Worm (Caenorhabditis elegans): ENCODE results near the gene Y39B6A.10.
"Not testable (repeated sequence)": the region's sequence is repeated elsewhere in the genome, so short reads cannot be mapped to it uniquely, and the experiment has no call there.

DNA sequence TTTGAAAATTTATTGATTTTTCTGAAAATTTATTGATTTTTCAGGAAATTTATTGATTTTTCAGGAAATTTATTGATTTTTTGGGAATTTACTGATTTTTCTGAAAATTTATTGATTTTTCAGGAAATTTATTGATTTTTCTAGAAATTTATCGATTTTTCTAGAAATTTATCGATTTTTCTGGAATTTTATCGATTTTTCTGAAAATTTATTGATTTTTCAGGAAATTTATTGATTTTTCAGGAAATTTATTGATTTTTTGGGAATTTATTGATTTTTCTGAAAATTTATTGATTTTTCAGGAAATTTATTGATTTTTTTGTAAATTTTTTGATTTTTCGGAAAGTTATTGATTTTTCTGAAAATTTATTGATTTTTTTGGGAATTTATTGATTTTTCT, 20.8 kb downstream of the Y39B6A.10 start:
- not testable (repeated sequence) for TF ChIP-seq sea-2 (GFP tag; optimal IDR thresholded peaks at IDR 0.05); ztf-4 (tag; optimal IDR thresholded peaks at IDR 0.05); ama-1 (optimal IDR thresholded peaks at IDR 0.05); nhr-77 (tag; optimal IDR thresholded peaks at IDR 0.05); unc-39 (tag; optimal IDR thresholded peaks at IDR 0.05); nfya-1 (tag; optimal IDR thresholded peaks at IDR 0.05; ENCODE audit: insufficient read depth); unc-62 (GFP tag; optimal IDR thresholded peaks at IDR 0.05); snpc-4 (tag; optimal IDR thresholded peaks at IDR 0.05)

Data from whole organism, L3 larva.